Worm (Caenorhabditis elegans) whole organism, L1 larva: ENCODE results near the gene F35E8.1.

ENCODE experiments used
- aly-2 ChIP-seq: fragments of 150-350 bp; optimal IDR thresholded peaks from 2 replicates; lab custom pipeline; 2014; ENCODE audit warnings: missing biosample characterization, missing genetic modification characterization
- ceh-82 ChIP-seq, 3 experiments: fragments of 150-350 bp in 1 of 3; sonication (generic microtip) in 2 of 3; optimal IDR thresholded peaks; 2 replicates each; lab custom pipeline; 2014 to 2017; ENCODE audit warnings: missing biosample characterization in 3 of 3, missing genetic modification characterization in 3 of 3
- elt-2 ChIP-seq: sonication (generic microtip); optimal IDR thresholded peaks from 2 replicates; lab custom pipeline; 2016; ENCODE audit warnings: missing genetic modification characterization, mild to moderate bottlenecking, inconsistent platforms, missing compliant biosample characterization, missing genetic modification reagents
- elt-3 ChIP-seq, 6 experiments: fragments of 150-350 bp in 1 of 6; sonication (generic microtip); optimal IDR thresholded peaks; 2 replicates each; lab custom pipeline; 2017 to 2018; ENCODE audit warnings: missing biosample characterization in 6 of 6, missing genetic modification characterization in 6 of 6, inconsistent platforms in 1 of 6
- fkh-10 ChIP-seq: sonication (generic microtip); optimal IDR thresholded peaks from 2 replicates; lab custom pipeline; 2017; ENCODE audit warnings: missing biosample characterization, missing genetic modification reagents, missing genetic modification characterization
- lin-39 ChIP-seq: fragments of 150-350 bp; optimal IDR thresholded peaks from 2 replicates; lab custom pipeline; 2014; ENCODE audit warnings: missing biosample characterization, missing genetic modification reagents, missing genetic modification characterization
- mdl-1 ChIP-seq, 2 experiments: fragments of 150-350 bp; optimal IDR thresholded peaks; 2 replicates each; lab custom pipeline; 2014 to 2017; ENCODE audit warnings: missing biosample characterization in 2 of 2, missing genetic modification characterization in 2 of 2, inconsistent platforms in 1 of 2
- nhr-12 ChIP-seq: sonication (generic microtip); optimal IDR thresholded peaks from 2 replicates; lab custom pipeline; 2017; ENCODE audit warnings: missing biosample characterization, missing genetic modification characterization
- nhr-28 ChIP-seq: fragments of 150-350 bp; optimal IDR thresholded peaks from 2 replicates; lab custom pipeline; 2014; ENCODE audit warnings: missing biosample characterization, missing genetic modification characterization
- nhr-77 ChIP-seq: fragments of 150-350 bp; optimal IDR thresholded peaks from 2 replicates; lab custom pipeline; 2014; ENCODE audit warnings: missing biosample characterization, missing genetic modification characterization
- nhr-90 ChIP-seq: sonication (generic microtip); optimal IDR thresholded peaks from 2 replicates; lab custom pipeline; 2016; ENCODE audit warnings: mild to moderate bottlenecking, missing genetic modification characterization, missing compliant biosample characterization; ENCODE audit not compliant: poor library complexity
- sup-37 ChIP-seq: fragments of 200-800 bp; sonication (Bioruptor generic); optimal IDR thresholded peaks from 2 replicates; lab custom pipeline; 2018; ENCODE audit warnings: mild to moderate bottlenecking, missing genetic modification characterization, missing compliant biosample characterization
- zip-4 ChIP-seq: fragments of 200-800 bp; sonication (Bioruptor generic); optimal IDR thresholded peaks from 2 replicates; lab custom pipeline; 2018; ENCODE audit warnings: mild to moderate bottlenecking, missing genetic modification characterization, moderate library complexity, missing compliant biosample characterization
- ztf-11 ChIP-seq, 2 experiments: sonication (generic microtip); optimal IDR thresholded peaks; 2 replicates each; lab custom pipeline; 2016 to 2017; ENCODE audit warnings: missing genetic modification characterization in 2 of 2, missing biosample characterization in 1 of 2, missing compliant biosample characterization in 1 of 2

- TF ChIP-seq elt-3 (tag; optimal IDR thresholded peaks at IDR 0.05; lab: Kevin White, UChicago) (no peak), nhr-90 (tag; lab: Kevin White, UChicago) (no peak), lin-39 (tag; lab: Kevin White, UChicago) (no peak), fkh-10 (GFP tag; lab: Kevin White, UChicago) (no peak), ztf-11 (tag; optimal IDR thresholded peaks at IDR 0.05; lab: Kevin White, UChicago) (no peak), sup-37 (GFP tag; lab: Kevin White, UChicago) (no peak), mdl-1 (tag; optimal IDR thresholded peaks at IDR 0.05; lab: Kevin White, UChicago) (no peak), elt-2 (tag; lab: Kevin White, UChicago) (no peak), ceh-82 (tag; optimal IDR thresholded peaks at IDR 0.05; lab: Kevin White, UChicago) (no peak), nhr-77 (tag; lab: Kevin White, UChicago) (no peak), nhr-12 (tag; lab: Kevin White, UChicago) (no peak), aly-2 (tag; lab: Kevin White, UChicago) (no peak), zip-4 (GFP tag; lab: Kevin White, UChicago) (no peak), nhr-28 (no peak)
These were observed 6.4 kb upstream of the F35E8.1 start, which contains the start of gene F35E8.6 for ce11 chrV:15911848-15912247.
